Worm (Caenorhabditis elegans) whole organism, mixed stage, embryonic: ENCODE data around the gene nkat-1.

Source experiments
- M03D4.4 ChIP-seq: sonication (generic microtip); optimal IDR thresholded peaks from 2 replicates; lab custom pipeline; 2017; ENCODE audit warnings: mild to moderate bottlenecking, missing genetic modification characterization, missing compliant biosample characterization
- bed-3 ChIP-seq: fragments of 200-800 bp; sonication (Bioruptor generic); optimal IDR thresholded peaks from 3 replicates; lab custom pipeline; 2018; ENCODE audit warnings: mild to moderate bottlenecking, missing genetic modification characterization, moderate library complexity, missing compliant biosample characterization
- blmp-1 ChIP-seq: fragments of 150-350 bp; optimal IDR thresholded peaks from 2 replicates; lab custom pipeline; 2014; ENCODE audit warnings: missing biosample characterization, missing genetic modification characterization
- ceh-39 ChIP-seq: fragments of 150-350 bp; optimal IDR thresholded peaks from 2 replicates; lab custom pipeline; 2014; ENCODE audit warnings: missing biosample characterization, missing genetic modification characterization
- ceh-43 ChIP-seq: fragments of 200-800 bp; sonication (Bioruptor generic); optimal IDR thresholded peaks from 2 replicates; lab custom pipeline; 2018; ENCODE audit warnings: mild to moderate bottlenecking, missing genetic modification characterization, moderate library complexity, missing compliant biosample characterization
- ceh-83 ChIP-seq: fragments of 200-800 bp; sonication (Bioruptor generic); optimal IDR thresholded peaks from 2 replicates; lab custom pipeline; 2018; ENCODE audit warnings: mild to moderate bottlenecking, missing genetic modification characterization, missing compliant biosample characterization
- ces-1 ChIP-seq: fragments of 150-350 bp; optimal IDR thresholded peaks from 2 replicates; lab custom pipeline; 2014; ENCODE audit warnings: missing biosample characterization, missing genetic modification reagents, missing genetic modification characterization
- cnd-1 ChIP-seq: fragments of 200-800 bp; sonication (Bioruptor generic); optimal IDR thresholded peaks from 2 replicates; lab custom pipeline; 2018; ENCODE audit warnings: mild to moderate bottlenecking, missing genetic modification characterization, missing compliant biosample characterization
- drap-1 ChIP-seq: fragments of 200-800 bp; sonication (Bioruptor generic); optimal IDR thresholded peaks from 3 replicates; lab custom pipeline; 2018; ENCODE audit warnings: mild to moderate bottlenecking, missing genetic modification characterization, missing compliant biosample characterization
- elt-1 ChIP-seq: sonication (generic microtip); optimal IDR thresholded peaks from 2 replicates; lab custom pipeline; 2017; ENCODE audit warnings: missing genetic modification characterization, mild to moderate bottlenecking, missing compliant biosample characterization, antibody characterized with exemption, moderate library complexity, borderline replicate concordance; ENCODE audit not compliant: insufficient read depth
- elt-3 ChIP-seq: fragments of 150-350 bp; optimal IDR thresholded peaks from 2 replicates; lab custom pipeline; 2014; ENCODE audit warnings: missing biosample characterization, missing genetic modification characterization
- flh-1 ChIP-seq: fragments of 200-800 bp; sonication (Bioruptor generic); optimal IDR thresholded peaks from 2 replicates; lab custom pipeline; 2018; ENCODE audit warnings: mild to moderate bottlenecking, missing genetic modification characterization, moderate library complexity, missing compliant biosample characterization
- ham-2 ChIP-seq: fragments of 200-800 bp; sonication (Bioruptor generic); optimal IDR thresholded peaks from 2 replicates; lab custom pipeline; 2018; ENCODE audit warnings: mild to moderate bottlenecking, missing genetic modification characterization, missing compliant biosample characterization
- hlh-1 ChIP-seq: fragments of 150-350 bp; optimal IDR thresholded peaks from 2 replicates; lab custom pipeline; 2014; ENCODE audit warnings: missing biosample characterization, missing genetic modification reagents, missing genetic modification characterization
- lin-13 ChIP-seq: fragments of 150-350 bp; optimal IDR thresholded peaks from 2 replicates; lab custom pipeline; 2014; ENCODE audit warnings: missing biosample characterization, missing genetic modification characterization
- lin-32 ChIP-seq: fragments of 200-800 bp; sonication (Bioruptor generic); optimal IDR thresholded peaks from 2 replicates; lab custom pipeline; 2018; ENCODE audit warnings: mild to moderate bottlenecking, missing genetic modification characterization, missing compliant biosample characterization
- lsy-2 ChIP-seq: fragments of 150-350 bp; optimal IDR thresholded peaks from 2 replicates; lab custom pipeline; 2014; ENCODE audit warnings: missing biosample characterization, missing genetic modification characterization
- mep-1 ChIP-seq: fragments of 150-350 bp; optimal IDR thresholded peaks from 2 replicates; lab custom pipeline; 2017; ENCODE audit warnings: missing biosample characterization, missing genetic modification reagents, missing genetic modification characterization, inconsistent platforms
- mls-2 ChIP-seq: sonication (generic microtip); optimal IDR thresholded peaks from 2 replicates; lab custom pipeline; 2016; ENCODE audit warnings: mild to moderate bottlenecking, missing genetic modification characterization, moderate library complexity, missing compliant biosample characterization
- nhr-12 ChIP-seq: fragments of 150-350 bp; optimal IDR thresholded peaks from 2 replicates; lab custom pipeline; 2014; ENCODE audit warnings: missing biosample characterization, missing genetic modification characterization
- nhr-2 ChIP-seq: fragments of 150-350 bp; optimal IDR thresholded peaks from 2 replicates; lab custom pipeline; 2014; ENCODE audit warnings: missing biosample characterization, missing genetic modification characterization
- nhr-237 ChIP-seq: fragments of 150-350 bp; optimal IDR thresholded peaks from 2 replicates; lab custom pipeline; 2014; ENCODE audit warnings: missing biosample characterization, missing genetic modification characterization
- nhr-28 ChIP-seq: fragments of 150-350 bp; optimal IDR thresholded peaks from 2 replicates; lab custom pipeline; 2014; ENCODE audit warnings: missing biosample characterization, missing genetic modification characterization
- nhr-76 ChIP-seq: sonication (generic microtip); optimal IDR thresholded peaks from 2 replicates; lab custom pipeline; 2017; ENCODE audit warnings: missing biosample characterization, missing genetic modification characterization
- pha-4 ChIP-seq: fragments of 150-350 bp; optimal IDR thresholded peaks from 2 replicates; lab custom pipeline; 2018; ENCODE audit warnings: missing biosample characterization, missing genetic modification reagents, missing genetic modification characterization
- sem-2 ChIP-seq: fragments of 200-800 bp; sonication (Bioruptor generic); optimal IDR thresholded peaks from 2 replicates; lab custom pipeline; 2018; ENCODE audit warnings: mild to moderate bottlenecking, missing genetic modification characterization, missing compliant biosample characterization
- sptf-1 ChIP-seq: sonication (generic microtip); optimal IDR thresholded peaks from 2 replicates; lab custom pipeline; 2017; ENCODE audit warnings: mild to moderate bottlenecking, missing genetic modification characterization, moderate library complexity, missing compliant biosample characterization
- tbx-8 ChIP-seq: fragments of 200-800 bp; sonication (Bioruptor generic); optimal IDR thresholded peaks from 2 replicates; lab custom pipeline; 2018; ENCODE audit warnings: mild to moderate bottlenecking, missing genetic modification characterization, moderate library complexity, missing compliant biosample characterization
- unc-120 ChIP-seq: sonication (generic microtip); optimal IDR thresholded peaks from 2 replicates; lab custom pipeline; 2017; ENCODE audit warnings: missing genetic modification characterization, missing compliant biosample characterization; ENCODE audit not compliant: poor library complexity, severe bottlenecking
- unc-39 ChIP-seq: fragments of 150-350 bp; optimal IDR thresholded peaks from 2 replicates; lab custom pipeline; 2014; ENCODE audit warnings: missing biosample characterization, missing genetic modification characterization
- unc-62 ChIP-seq: fragments of 150-350 bp; optimal IDR thresholded peaks from 2 replicates; lab custom pipeline; 2014; ENCODE audit warnings: missing biosample characterization, missing genetic modification reagents, missing genetic modification characterization
- zip-8 ChIP-seq: fragments of 150-350 bp; optimal IDR thresholded peaks from 2 replicates; lab custom pipeline; 2014; ENCODE audit warnings: missing biosample characterization, missing genetic modification characterization
- ztf-11 ChIP-seq: fragments of 150-350 bp; optimal IDR thresholded peaks from 2 replicates; lab custom pipeline; 2014; ENCODE audit warnings: missing biosample characterization, missing genetic modification characterization

The nkat-1 gene

ce11 chrX:14141344-14141841 is 1.5 kb upstream of the nkat-1 start:
- TF ChIP-seq hlh-1 (no peak), ces-1 (GFP tag; lab: Kevin White, UChicago) (peak; percentile 71), nhr-28 (tag; lab: Kevin White, UChicago) (no peak), nhr-2 (tag; lab: Kevin White, UChicago) (peak; percentile 54), nhr-76 (tag; lab: Kevin White, UChicago) (no peak), nhr-237 (no peak), elt-3 (tag; lab: Kevin White, UChicago) (no peak), lin-32 (GFP tag; lab: Kevin White, UChicago) (no peak), unc-39 (no peak), sptf-1 (tag; lab: Kevin White, UChicago) (no peak), mep-1 (tag; lab: Kevin White, UChicago) (no peak), unc-120 (no peak), flh-1 (no peak)

ce11 chrX:14134883-14135282 is 5.1 kb downstream of the nkat-1 start:
- no peak for TF ChIP-seq mep-1 (tag; lab: Kevin White, UChicago)
- TF ChIP-seq pha-4 (tag; lab: Kevin White, UChicago), result no peak
- no peak for TF ChIP-seq unc-62 (GFP tag; lab: Kevin White, UChicago)
- TF ChIP-seq nhr-76 (tag; lab: Kevin White, UChicago), result no peak
- TF ChIP-seq elt-3 (tag; lab: Kevin White, UChicago), result no peak
- TF ChIP-seq M03D4.4 (tag; lab: Kevin White, UChicago), result no peak
- TF ChIP-seq nhr-2 (tag; lab: Kevin White, UChicago), result no peak
- TF ChIP-seq bed-3 (GFP tag; lab: Kevin White, UChicago), result no peak
- TF ChIP-seq lin-32 (GFP tag; lab: Kevin White, UChicago), result no peak
- TF ChIP-seq ceh-39 (tag; lab: Kevin White, UChicago), result no peak
- TF ChIP-seq elt-1, result no peak
- TF ChIP-seq ceh-43 (GFP tag; lab: Kevin White, UChicago), result no peak
- TF ChIP-seq ham-2 (GFP tag; lab: Kevin White, UChicago), result no peak
- TF ChIP-seq blmp-1, result no peak
- TF ChIP-seq drap-1, result no peak
- no peak for TF ChIP-seq tbx-8
- no peak for TF ChIP-seq lin-13
- TF ChIP-seq sem-2, result no peak
- no peak for TF ChIP-seq flh-1

- TF ChIP-seq ztf-11 (tag; lab: Kevin White, UChicago), result no peak
- TF ChIP-seq lsy-2 (tag; lab: Kevin White, UChicago), result no peak
- TF ChIP-seq flh-1, result no peak
- no peak for TF ChIP-seq elt-1
- no peak for TF ChIP-seq pha-4 (tag; lab: Kevin White, UChicago)
- TF ChIP-seq cnd-1 (tag; lab: Kevin White, UChicago), result no peak
- TF ChIP-seq zip-8 (tag; lab: Kevin White, UChicago), result no peak
- no peak for TF ChIP-seq M03D4.4 (tag; lab: Kevin White, UChicago)
- TF ChIP-seq nhr-12, result no peak
- TF ChIP-seq lin-32 (GFP tag; lab: Kevin White, UChicago), result no peak
- TF ChIP-seq blmp-1, result no peak
- TF ChIP-seq nhr-2 (tag; lab: Kevin White, UChicago), result no peak
- no peak for TF ChIP-seq ham-2 (GFP tag; lab: Kevin White, UChicago)
- TF ChIP-seq elt-3 (tag; lab: Kevin White, UChicago), result no peak
- no peak for TF ChIP-seq nhr-28 (tag; lab: Kevin White, UChicago)
- no peak for TF ChIP-seq mls-2 (tag; lab: Kevin White, UChicago)
- TF ChIP-seq tbx-8, result no peak
- no peak for TF ChIP-seq bed-3 (GFP tag; lab: Kevin White, UChicago)
- no peak for TF ChIP-seq hlh-1
- TF ChIP-seq unc-120, result no peak
Measured at ce11 chrX:14134244-14134643, 5.7 kb downstream of the nkat-1 start, which contains the start of gene F28H6.8. F28H6.8 (minus strand) TSS chrX:14134344.

- TF ChIP-seq lin-13, result no peak
- TF ChIP-seq ztf-11 (tag; lab: Kevin White, UChicago), result no peak
- no peak for TF ChIP-seq elt-1
- TF ChIP-seq blmp-1, result no peak
- no peak for TF ChIP-seq tbx-8
- TF ChIP-seq elt-3 (tag; lab: Kevin White, UChicago), result no peak
- TF ChIP-seq ceh-83 (GFP tag; lab: Kevin White, UChicago), result no peak
- no peak for TF ChIP-seq pha-4 (tag; lab: Kevin White, UChicago)
- no peak for TF ChIP-seq flh-1
- TF ChIP-seq sem-2, result no peak
- no peak for TF ChIP-seq cnd-1 (tag; lab: Kevin White, UChicago)
- no peak for TF ChIP-seq nhr-76 (tag; lab: Kevin White, UChicago)
Measured at ce11 chrX:14132677-14133076, 7.3 kb downstream of the nkat-1 start.
